Fruit fly (Drosophila melanogaster): ENCODE results near the gene CG2750.

The CG2750 gene

dm6 chrX:12084406-12084805 is 22.6 kb upstream of the CG2750 start:
- no peak for TF ChIP-seq CG10431 (GFP tag; optimal IDR thresholded peaks at IDR 0.05)
- no peak for TF ChIP-seq Jarid2 (GFP tag; optimal IDR thresholded peaks at IDR 0.05)
- TF ChIP-seq pb (GFP tag; optimal IDR thresholded peaks at IDR 0.05), result no peak
- TF ChIP-seq jigr1 (GFP tag; IDR thresholded peaks at IDR 0.05), result no peak
- no peak for TF ChIP-seq CTCF (GFP tag; optimal IDR thresholded peaks at IDR 0.05)
- TF ChIP-seq CG10267 (tag; optimal IDR thresholded peaks at IDR 0.05), result no peak
- TF ChIP-seq bowl (GFP tag; IDR thresholded peaks at IDR 0.05), result no peak
- no peak for TF ChIP-seq sob (GFP tag; IDR thresholded peaks at IDR 0.05)
- no peak for TF ChIP-seq kni (GFP tag; optimal IDR thresholded peaks at IDR 0.05)
- no peak for TF ChIP-seq NC2β (GFP tag; optimal IDR thresholded peaks at IDR 0.05)
- no peak for TF ChIP-seq Fer2 (tag; optimal IDR thresholded peaks at IDR 0.05)
- TF ChIP-seq caup (GFP tag; optimal IDR thresholded peaks at IDR 0.05; ENCODE audit: severe bottlenecking), result peak; percentile 34
- TF ChIP-seq CG15514 (GFP tag; optimal IDR thresholded peaks at IDR 0.05), result peak; percentile 6
- TF ChIP-seq schlank (tag; optimal IDR thresholded peaks at IDR 0.05), result no peak
- TF ChIP-seq Atf-2 (GFP tag; optimal IDR thresholded peaks at IDR 0.05), result no peak
- TF ChIP-seq gce (GFP tag; IDR thresholded peaks at IDR 0.05), result no peak
- TF ChIP-seq Dp (GFP tag; optimal IDR thresholded peaks at IDR 0.05), result no peak
- TF ChIP-seq lilli (GFP tag; optimal IDR thresholded peaks at IDR 0.05), result peak; percentile 9
- TF ChIP-seq Ada2b (GFP tag; IDR thresholded peaks at IDR 0.05), result peak; percentile 22; the same call in 1 of the 2 replicates
- no peak for TF ChIP-seq prd (optimal IDR thresholded peaks at IDR 0.05)
- TF ChIP-seq prd (GFP tag; IDR thresholded peaks at IDR 0.05), result peak; percentile 36; the same call in 1 of the 3 replicates
- peak; percentile 15 for TF ChIP-seq bcd (GFP tag; optimal IDR thresholded peaks at IDR 0.05)
- no peak for TF ChIP-seq yki (optimal IDR thresholded peaks at IDR 0.05)
- TF ChIP-seq CG14014 (GFP tag; IDR thresholded peaks at IDR 0.05), result no peak
- no peak for TF ChIP-seq usp (GFP tag; optimal IDR thresholded peaks at IDR 0.05)
- TF ChIP-seq CG1792 (GFP tag; optimal IDR thresholded peaks at IDR 0.05), result no peak
- TF ChIP-seq CG12155 (GFP tag; optimal IDR thresholded peaks at IDR 0.05), result no peak
- no peak for TF ChIP-seq CG31388 (GFP tag; optimal IDR thresholded peaks at IDR 0.05)
- TF ChIP-seq pros (GFP tag; optimal IDR thresholded peaks at IDR 0.05), result no peak
- peak; percentile 40 for TF ChIP-seq gem (tag; optimal IDR thresholded peaks at IDR 0.05)
- no peak for TF ChIP-seq h (optimal IDR thresholded peaks at IDR 0.05)
- no peak for TF ChIP-seq ato (GFP tag; IDR thresholded peaks at IDR 0.05; ENCODE audit: partially characterized antibody)
- TF ChIP-seq CG1603 (tag; optimal IDR thresholded peaks at IDR 0.05), result peak; percentile 26
- TF ChIP-seq Xrp1 (GFP tag; IDR thresholded peaks at IDR 0.05), result peak; percentile 30; the same call in 1 of the 2 replicates
- TF ChIP-seq Fer1 (GFP tag; optimal IDR thresholded peaks at IDR 0.05), result peak; percentile 11
- no peak for TF ChIP-seq Abd-B (GFP tag; optimal IDR thresholded peaks at IDR 0.05)
- TF ChIP-seq CG4404 (GFP tag; IDR thresholded peaks at IDR 0.05), result no peak
- TF ChIP-seq CG17328 (GFP tag; IDR thresholded peaks at IDR 0.05), result 0 out of 2 replicates have a peak, but pooled peaks have one; percentile 18
- TF ChIP-seq Dbx (GFP tag; IDR thresholded peaks at IDR 0.05), result 0 out of 3 replicates have a peak, but pooled peaks have one; percentile 42
- no peak for TF ChIP-seq hbn (GFP tag; IDR thresholded peaks at IDR 0.05; ENCODE audit: partially characterized antibody)
- no peak for TF ChIP-seq nmo (GFP tag; optimal IDR thresholded peaks at IDR 0.05)
- no peak for TF ChIP-seq CG9876 (GFP tag; optimal IDR thresholded peaks at IDR 0.05)
- TF ChIP-seq rib (GFP tag; IDR thresholded peaks at IDR 0.05), result no peak
- TF ChIP-seq CG6683 (GFP tag; optimal IDR thresholded peaks at IDR 0.05), result no peak
- TF ChIP-seq phol (tag; optimal IDR thresholded peaks at IDR 0.05), result no peak
- TF ChIP-seq Ptx1 (GFP tag; IDR thresholded peaks at IDR 0.05), result 0 out of 2 replicates have a peak, but pooled peaks have one; percentile 11
- peak; percentile 18 for TF ChIP-seq CG3281 (GFP tag; optimal IDR thresholded peaks at IDR 0.05)
- TF ChIP-seq Med (GFP tag), result no peak
- peak; percentile 3 for TF ChIP-seq CG12391 (tag; optimal IDR thresholded peaks at IDR 0.05)
- no peak for TF ChIP-seq bbx (GFP tag; IDR thresholded peaks at IDR 0.05; ENCODE audit: partially characterized antibody)
- TF ChIP-seq CG16779 (GFP tag; IDR thresholded peaks at IDR 0.05), result no peak
- no peak for TF ChIP-seq CG1832 (GFP tag; optimal IDR thresholded peaks at IDR 0.05)
- TF ChIP-seq btn (GFP tag; optimal IDR thresholded peaks at IDR 0.05), result no peak

All from whole organism, embryonic.